Fruit fly (Drosophila melanogaster): ENCODE measurements around the gene tho2.

The tho2 gene

DNA sequence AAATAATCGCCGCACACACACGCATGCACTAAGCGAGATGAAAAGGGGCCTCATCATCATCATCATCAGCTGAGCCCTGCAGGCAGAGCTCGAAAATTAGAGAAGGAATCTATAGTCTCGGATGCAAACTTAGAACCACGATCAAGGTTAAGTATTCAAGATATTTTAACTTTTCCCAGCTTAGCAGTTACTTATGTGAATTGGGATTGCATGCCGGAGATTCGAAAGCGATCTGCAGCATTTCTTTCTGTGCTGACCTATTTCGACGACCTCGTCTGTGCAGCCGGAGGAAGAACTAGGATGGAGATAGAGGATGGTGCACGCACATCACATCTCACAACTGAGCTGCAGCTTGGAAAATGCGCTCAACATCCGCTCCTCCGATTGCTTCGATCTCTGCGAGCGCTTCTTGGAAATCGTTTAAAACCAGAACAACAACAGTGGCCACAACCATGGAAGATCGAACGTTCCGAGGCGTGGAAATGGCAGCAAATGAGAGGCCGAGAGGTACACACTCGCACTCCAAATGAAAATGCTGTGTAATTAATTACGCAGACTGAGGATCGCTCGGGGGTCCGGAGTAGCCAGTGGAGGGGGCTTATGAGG, 37.9 kb upstream of the tho2 start (continued):
- TF ChIP-seq salr (GFP tag; optimal IDR thresholded peaks at IDR 0.05) (peak; percentile 61 to 76), pdm3 (GFP tag; optimal IDR thresholded peaks at IDR 0.05) (peak; percentile 58), CG32006 (GFP tag; optimal IDR thresholded peaks at IDR 0.05) (peak; percentile 57), spab (GFP tag; optimal IDR thresholded peaks at IDR 0.05) (peak; percentile 84), net (GFP tag; optimal IDR thresholded peaks at IDR 0.05) (peak; percentile 37), vri (GFP tag; optimal IDR thresholded peaks at IDR 0.05) (no peak), dac (GFP tag; optimal IDR thresholded peaks at IDR 0.05) (peak; percentile 7), Eip78C (GFP tag) (peak; percentile 86), CG8632 (GFP tag; optimal IDR thresholded peaks at IDR 0.05) (peak; percentile 32), CG8319 (GFP tag; optimal IDR thresholded peaks at IDR 0.05) (no peak), CG3032 (tag; optimal IDR thresholded peaks at IDR 0.05) (peak; percentile 84), lz (GFP tag; optimal IDR thresholded peaks at IDR 0.05) (no peak), fd59A (GFP tag; optimal IDR thresholded peaks at IDR 0.05) (peak; percentile 78), Lpt (GFP tag; optimal IDR thresholded peaks at IDR 0.05) (peak; percentile 16), CG10669 (GFP tag; optimal IDR thresholded peaks at IDR 0.05) (peak; percentile 80), Gug (GFP tag; IDR thresholded peaks at IDR 0.05) (peak; percentile 17; the same call in 1 of the 2 replicates), CG11902 (GFP tag; optimal IDR thresholded peaks at IDR 0.05) (no peak), Eip93F (GFP tag; optimal IDR thresholded peaks at IDR 0.05) (no peak), eg (GFP tag; IDR thresholded peaks at IDR 0.05) (peak; percentile 48; the same call in 2 of the 3 replicates), Sox14 (GFP tag; optimal IDR thresholded peaks at IDR 0.05) (peak; percentile 80), cyc (GFP tag; optimal IDR thresholded peaks at IDR 0.05) (no peak), Hr4 (GFP tag; optimal IDR thresholded peaks at IDR 0.05) (peak; percentile 36), svp (GFP tag) (no peak), Ets96B (tag; optimal IDR thresholded peaks at IDR 0.05) (peak; percentile 82), Ets21C (GFP tag; optimal IDR thresholded peaks at IDR 0.05) (no peak), OdsH (GFP tag; optimal IDR thresholded peaks at IDR 0.05) (peak; percentile 66), CG34406 (GFP tag; optimal IDR thresholded peaks at IDR 0.05) (peak; percentile 0), CG6792 (GFP tag; optimal IDR thresholded peaks at IDR 0.05) (peak; percentile 42), fkh (GFP tag; optimal IDR thresholded peaks at IDR 0.05) (no peak), achi (GFP tag; optimal IDR thresholded peaks at IDR 0.05) (peak; percentile 68), CG31627 (GFP tag; optimal IDR thresholded peaks at IDR 0.05) (no peak), CG8119 (GFP tag; IDR thresholded peaks at IDR 0.05) (peak; percentile 62), dsx (GFP tag; optimal IDR thresholded peaks at IDR 0.05; ENCODE audit: poor library complexity, severe bottlenecking) (peak; percentile 76), CG6276 (GFP tag; optimal IDR thresholded peaks at IDR 0.05) (peak; percentile 31), Hr38 (GFP tag; optimal IDR thresholded peaks at IDR 0.05) (no peak), Eip75B (GFP tag; optimal IDR thresholded peaks at IDR 0.05) (peak; percentile 75), Hr39 (GFP tag; optimal IDR thresholded peaks at IDR 0.05) (no peak)

DNA sequence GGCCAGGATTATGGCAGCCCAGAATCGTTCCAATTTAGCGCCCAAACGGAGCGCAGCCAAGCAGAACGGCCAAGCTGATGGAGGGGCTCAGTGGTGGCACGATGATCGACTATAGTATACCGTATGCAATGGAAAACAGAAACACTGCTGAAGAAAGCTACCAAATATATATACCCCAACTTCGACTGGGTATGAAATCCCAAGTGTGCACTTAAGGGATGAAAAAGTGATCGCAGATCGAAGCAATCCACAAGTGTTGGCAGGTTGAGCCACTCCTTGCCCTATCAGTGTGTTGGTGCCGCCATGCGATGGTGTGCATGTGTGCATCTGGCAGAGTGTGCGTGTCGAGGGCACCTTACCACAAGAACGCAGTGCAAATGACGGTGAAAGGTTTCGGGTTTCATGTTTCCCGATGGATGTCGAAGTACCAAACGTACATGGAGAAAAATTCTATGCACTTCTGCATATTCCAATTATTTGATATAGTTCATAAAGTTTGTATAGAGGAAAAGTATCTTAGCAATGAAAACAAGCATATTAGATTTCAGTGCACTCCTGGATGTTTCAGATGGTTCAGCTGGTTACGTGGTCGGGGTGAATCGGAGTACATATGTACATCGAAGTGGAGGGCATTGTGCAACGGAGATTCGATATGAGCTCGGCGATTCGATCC, 37.1 kb upstream of the tho2 start:
- TF ChIP-seq esn (GFP tag; optimal IDR thresholded peaks at IDR 0.05), result peak; percentile 48
- TF ChIP-seq Hr39 (GFP tag; optimal IDR thresholded peaks at IDR 0.05), result peak; percentile 8
- peak; percentile 41 for TF ChIP-seq Eip78C (GFP tag)
- TF ChIP-seq CG11762 (GFP tag; optimal IDR thresholded peaks at IDR 0.05; ENCODE audit: insufficient read depth), result no peak
- TF ChIP-seq vri (GFP tag; optimal IDR thresholded peaks at IDR 0.05), result peak; percentile 20
- TF ChIP-seq Sox102F (GFP tag; optimal IDR thresholded peaks at IDR 0.05), result no peak
- TF ChIP-seq Eip93F (GFP tag; optimal IDR thresholded peaks at IDR 0.05), result no peak
- TF ChIP-seq achi (GFP tag; optimal IDR thresholded peaks at IDR 0.05), result no peak
- TF ChIP-seq lz (GFP tag; optimal IDR thresholded peaks at IDR 0.05), result peak; percentile 6
- TF ChIP-seq svp (GFP tag), result peak; percentile 69
- peak in 1 of 2 experiments; percentile 60 for TF ChIP-seq ss (GFP tag; optimal IDR thresholded peaks at IDR 0.05)
- TF ChIP-seq spab (GFP tag; optimal IDR thresholded peaks at IDR 0.05), result no peak
- peak; percentile 6 for TF ChIP-seq Met (GFP tag; optimal IDR thresholded peaks at IDR 0.05)
- TF ChIP-seq Eip75B (GFP tag; optimal IDR thresholded peaks at IDR 0.05), result peak; percentile 9
- peak; percentile 4 for TF ChIP-seq CG6792 (GFP tag; optimal IDR thresholded peaks at IDR 0.05)
- TF ChIP-seq Smox (GFP tag; optimal IDR thresholded peaks at IDR 0.05), result peak; percentile 11
- TF ChIP-seq CG11294 (GFP tag; IDR thresholded peaks at IDR 0.05), result no peak
- TF ChIP-seq Ets21C (GFP tag; optimal IDR thresholded peaks at IDR 0.05), result peak; percentile 11
- TF ChIP-seq CG31627 (GFP tag; optimal IDR thresholded peaks at IDR 0.05), result peak; percentile 21
- no peak for TF ChIP-seq CG6854 (GFP tag; optimal IDR thresholded peaks at IDR 0.05)
- no peak for TF ChIP-seq salr (GFP tag; optimal IDR thresholded peaks at IDR 0.05)
- no peak for TF ChIP-seq fkh (GFP tag; optimal IDR thresholded peaks at IDR 0.05)
- TF ChIP-seq CG1621 (tag; optimal IDR thresholded peaks at IDR 0.05), result no peak

Measured in whole organism, prepupa.